Worm (Caenorhabditis elegans): ENCODE measurements around the gene rod-1.

The rod-1 gene

ce11 chrIV:7486201-7486947, 8.1 kb downstream of the rod-1 start, which contains the start of the genes his-61 and his-62 (continued):
- TF ChIP-seq syd-9 (tag; optimal IDR thresholded peaks at IDR 0.05) (peak; percentile 2), elt-4 (tag; optimal IDR thresholded peaks at IDR 0.05) (no peak), ref-2 (tag; optimal IDR thresholded peaks at IDR 0.05) (peak; percentile 67), pha-2 (tag; optimal IDR thresholded peaks at IDR 0.05) (no peak), dmd-4 (tag; optimal IDR thresholded peaks at IDR 0.05; ENCODE audit: borderline replicate concordance) (peak; percentile 39), fax-1 (tag; optimal IDR thresholded peaks at IDR 0.05) (no peak), ceh-30 (tag; optimal IDR thresholded peaks at IDR 0.05) (no peak), hlh-6 (tag; optimal IDR thresholded peaks at IDR 0.05) (peak; percentile 36), ceh-14 (tag; optimal IDR thresholded peaks at IDR 0.05) (peak; percentile 38), ceh-24 (tag; optimal IDR thresholded peaks at IDR 0.05) (no peak), lin-11 (tag; optimal IDR thresholded peaks at IDR 0.05) (no peak), Y22D7AL.16 (tag; optimal IDR thresholded peaks at IDR 0.05) (no peak), K09A11.1 (tag; optimal IDR thresholded peaks at IDR 0.05; ENCODE audit: insufficient read depth) (no peak), hlh-13 (GFP tag; optimal IDR thresholded peaks at IDR 0.05) (no peak), sdc-2 (tag; optimal IDR thresholded peaks at IDR 0.05) (peak; percentile 50), ets-4 (tag; optimal IDR thresholded peaks at IDR 0.05) (peak; percentile 61), madf-2 (tag; optimal IDR thresholded peaks at IDR 0.05) (peak; percentile 46), C38D4.7 (GFP tag; optimal IDR thresholded peaks at IDR 0.05) (no peak), nhr-11 (tag; optimal IDR thresholded peaks at IDR 0.05) (no peak), npax-4 (tag; optimal IDR thresholded peaks at IDR 0.05) (no peak), ceh-45 (GFP tag; IDR thresholded peaks at IDR 0.05) (peak; percentile 66; the same call in 1 of the 2 replicates), dve-1 (tag; optimal IDR thresholded peaks at IDR 0.05) (peak; percentile 90), ama-1 (optimal IDR thresholded peaks at IDR 0.05) (no peak), ceh-18 (tag; optimal IDR thresholded peaks at IDR 0.05) (peak; percentile 43), pros-1 (tag; optimal IDR thresholded peaks at IDR 0.05) (peak; percentile 78), ceh-34 (tag; optimal IDR thresholded peaks at IDR 0.05) (peak; percentile 94), ceh-31 (tag; optimal IDR thresholded peaks at IDR 0.05) (peak; percentile 95), sox-4 (tag; optimal IDR thresholded peaks at IDR 0.05) (no peak), pat-9 (tag; optimal IDR thresholded peaks at IDR 0.05) (no peak), pag-3 (tag; optimal IDR thresholded peaks at IDR 0.05; ENCODE audit: borderline replicate concordance) (no peak), sox-2 (GFP tag; IDR thresholded peaks at IDR 0.05) (peak; percentile 90), gmeb-2 (tag; optimal IDR thresholded peaks at IDR 0.05) (no peak)

- TF ChIP-seq ama-1 (optimal IDR thresholded peaks at IDR 0.05) (peak; percentile 90), K09A11.1 (tag; optimal IDR thresholded peaks at IDR 0.05; ENCODE audit: insufficient read depth) (no peak), ceh-22 (tag; optimal IDR thresholded peaks at IDR 0.05) (peak; percentile 24), ceh-6 (GFP tag; optimal IDR thresholded peaks at IDR 0.05) (peak; percentile 0), Y22D7AL.16 (tag; optimal IDR thresholded peaks at IDR 0.05) (no peak), ref-2 (tag; optimal IDR thresholded peaks at IDR 0.05) (peak; percentile 83), pros-1 (tag; optimal IDR thresholded peaks at IDR 0.05) (peak; percentile 31), hlh-30 (tag; optimal IDR thresholded peaks at IDR 0.05; ENCODE audit: insufficient read depth) (peak; percentile 25), unc-55 (GFP tag; optimal IDR thresholded peaks at IDR 0.05) (no peak), sox-2 (GFP tag; IDR thresholded peaks at IDR 0.05) (no peak), elt-2 (tag; optimal IDR thresholded peaks at IDR 0.05) (peak; percentile 16), ceh-34 (tag; optimal IDR thresholded peaks at IDR 0.05) (peak; percentile 77), tbx-7 (tag; optimal IDR thresholded peaks at IDR 0.05) (peak; percentile 19), nfya-1 (tag; optimal IDR thresholded peaks at IDR 0.05) (peak; percentile 33), che-1 (tag; optimal IDR thresholded peaks at IDR 0.05) (no peak), tbx-2 (tag; optimal IDR thresholded peaks at IDR 0.05) (peak; percentile 76), sdc-2 (tag; optimal IDR thresholded peaks at IDR 0.05) (peak; percentile 57), ceh-31 (tag; optimal IDR thresholded peaks at IDR 0.05) (peak; percentile 77), ztf-16 (tag; optimal IDR thresholded peaks at IDR 0.05) (peak; percentile 16)
These were observed 9.6 kb downstream of the rod-1 start, which contains the start of the genes his-60 and his-59 for ce11 chrIV:7487554-7488456. Gene his-60, minus strand, starts transcription at chrIV:7487992. Gene his-59, plus strand, starts transcription at chrIV:7488249.
